Fruit fly (Drosophila melanogaster): Measurements from ENCODE around the gene Glyat.
A peak's percentile ranks its signal among the peaks of the same experiment; 100 is the strongest.

dm6 chr2L:7966866-7967549 is 43.4 kb downstream of the Glyat start:
- TF ChIP-seq CG14655 (GFP tag; optimal IDR thresholded peaks at IDR 0.05) (peak; percentile 25), Pif1A (GFP tag; optimal IDR thresholded peaks at IDR 0.05) (no peak), EcR (GFP tag; optimal IDR thresholded peaks at IDR 0.05) (peak; percentile 35), CG34367 (tag; optimal IDR thresholded peaks at IDR 0.05) (no peak), CG17806 (tag; optimal IDR thresholded peaks at IDR 0.05) (no peak), CG12605 (GFP tag; IDR thresholded peaks at IDR 0.05) (no peak)

Data from whole organism, pupa.